Fruit fly (Drosophila melanogaster) whole organism, embryonic: ENCODE data around the gene CG9164.

Experiments
- ATbp ChIP-seq: fragments of 200-800 bp; sonication (Bioruptor generic); optimal IDR thresholded peaks from 2 replicates; lab custom pipeline; 2017; ENCODE audit warnings: missing biosample characterization, mild to moderate bottlenecking, missing genetic modification characterization, missing genetic modification reagents
- Blimp-1 ChIP-seq: fragments of 200-800 bp; sonication (Bioruptor generic); optimal IDR thresholded peaks from 3 replicates; lab custom pipeline; 2018; ENCODE audit warnings: missing biosample characterization, missing genetic modification characterization, mild to moderate bottlenecking, moderate library complexity, missing genetic modification reagents
- CG10321 ChIP-seq: fragments of 200-800 bp; sonication (Bioruptor generic); IDR thresholded peaks from 2 replicates; pipeline ENCODE4 v1.3.6; 2022; ENCODE audit warnings: missing biosample characterization, missing genetic modification characterization
- CG10431 ChIP-seq: fragments of 200-800 bp; sonication (Bioruptor generic); optimal IDR thresholded peaks from 3 replicates; lab custom pipeline; 2018; ENCODE audit warnings: missing biosample characterization, mild to moderate bottlenecking, missing genetic modification characterization
- CG11504 ChIP-seq: fragments of 200-800 bp; sonication (Bioruptor generic); optimal IDR thresholded peaks from 3 replicates; lab custom pipeline; 2019; ENCODE audit warnings: missing biosample characterization, mild to moderate bottlenecking, missing genetic modification characterization, moderate library complexity
- CG12659 ChIP-seq: fragments of 200-800 bp; sonication (Bioruptor generic); optimal IDR thresholded peaks from 3 replicates; lab custom pipeline; 2017; ENCODE audit warnings: mild to moderate bottlenecking, missing biosample characterization, missing genetic modification reagents, missing genetic modification characterization
- CG13424 ChIP-seq: fragments of 200-800 bp; sonication (Bioruptor generic); optimal IDR thresholded peaks from 2 replicates; lab custom pipeline; 2019; ENCODE audit warnings: missing biosample characterization, mild to moderate bottlenecking, missing genetic modification characterization, moderate library complexity
- CG14441 ChIP-seq: fragments of 200-800 bp; sonication (Bioruptor generic); IDR thresholded peaks from 2 replicates; pipeline ENCODE4 v1.3.6; 2022; ENCODE audit warnings: missing biosample characterization, missing genetic modification characterization
- CG14710 ChIP-seq: fragments of 200-800 bp; sonication (Bioruptor generic); optimal IDR thresholded peaks from 3 replicates; lab custom pipeline; 2019; ENCODE audit warnings: missing biosample characterization, mild to moderate bottlenecking, missing genetic modification characterization, moderate library complexity
- CG17359 ChIP-seq: fragments of 200-800 bp; sonication (Bioruptor generic); optimal IDR thresholded peaks from 3 replicates; lab custom pipeline; 2018; ENCODE audit warnings: missing biosample characterization, mild to moderate bottlenecking, missing genetic modification characterization, moderate library complexity
- CG17361 ChIP-seq: fragments of 200-800 bp; sonication (Bioruptor generic); IDR thresholded peaks from 3 replicates; pipeline ENCODE4 v1.3.6; 2022; ENCODE audit warnings: missing biosample characterization, missing genetic modification characterization
- CG2678 ChIP-seq: fragments of 200-800 bp; sonication (Bioruptor generic); optimal IDR thresholded peaks from 3 replicates; lab custom pipeline; 2019; ENCODE audit warnings: missing biosample characterization, mild to moderate bottlenecking, missing genetic modification characterization, moderate library complexity
- CG2712 ChIP-seq: fragments of 200-800 bp; optimal IDR thresholded peaks from 3 replicates; lab custom pipeline; 2019; ENCODE audit warnings: missing biosample characterization, mild to moderate bottlenecking, missing genetic modification characterization, moderate library complexity
- CG31441 ChIP-seq: fragments of 200-800 bp; sonication (Bioruptor generic); IDR thresholded peaks from 2 replicates; pipeline ENCODE4 v1.3.6; 2022; ENCODE audit warnings: missing biosample characterization, missing genetic modification characterization
- CG3281 ChIP-seq: fragments of 200-800 bp; sonication (Bioruptor generic); optimal IDR thresholded peaks from 3 replicates; lab custom pipeline; 2017; ENCODE audit warnings: missing biosample characterization, mild to moderate bottlenecking, missing genetic modification characterization
- CG8924 ChIP-seq: fragments of 200-800 bp; optimal IDR thresholded peaks from 3 replicates; lab custom pipeline; 2019; ENCODE audit warnings: missing biosample characterization, mild to moderate bottlenecking, missing genetic modification characterization, moderate library complexity
- CG9727 ChIP-seq: fragments of 200-800 bp; sonication (Bioruptor generic); optimal IDR thresholded peaks from 3 replicates; lab custom pipeline; 2017; ENCODE audit warnings: missing biosample characterization, mild to moderate bottlenecking, missing genetic modification characterization
- D19B ChIP-seq: fragments of 200-800 bp; sonication (Bioruptor generic); optimal IDR thresholded peaks from 2 replicates; lab custom pipeline; 2017; ENCODE audit warnings: missing biosample characterization, mild to moderate bottlenecking, missing genetic modification characterization
- E2f2 ChIP-seq: fragments of 200-800 bp; sonication (Bioruptor generic); IDR thresholded peaks from 2 replicates; pipeline ENCODE4 v1.3.6; 2022; ENCODE audit warnings: missing biosample characterization, missing genetic modification characterization
- Fer3 ChIP-seq: fragments of 200-800 bp; sonication (Bioruptor generic); optimal IDR thresholded peaks from 2 replicates; lab custom pipeline; 2018; ENCODE audit warnings: missing biosample characterization, mild to moderate bottlenecking, missing genetic modification characterization, moderate library complexity
- HLH3B ChIP-seq: fragments of 200-800 bp; sonication (Bioruptor generic); IDR thresholded peaks from 2 replicates; pipeline ENCODE4 v1.3.6; 2022; ENCODE audit warnings: missing biosample characterization, missing genetic modification characterization
- HLH4C ChIP-seq: fragments of 200-800 bp; sonication (Bioruptor generic); IDR thresholded peaks from 3 replicates; pipeline ENCODE4 v1.3.6; 2022; ENCODE audit warnings: missing biosample characterization, missing genetic modification characterization; ENCODE audit not compliant: partially characterized antibody
- Hr51 ChIP-seq, 2 experiments: fragments of 200-800 bp; sonication (Bioruptor generic); optimal IDR thresholded peaks; 2 replicates in 1 of 2; 3 replicates in 1 of 2; lab custom pipeline; 2016 to 2018; ENCODE audit warnings: missing biosample characterization in 2 of 2, missing genetic modification characterization in 2 of 2, mild to moderate bottlenecking in 1 of 2, moderate library complexity in 1 of 2
- Meics ChIP-seq: fragments of 200-800 bp; sonication (Bioruptor generic); optimal IDR thresholded peaks from 2 replicates; lab custom pipeline; 2017; ENCODE audit warnings: missing biosample characterization, mild to moderate bottlenecking, missing genetic modification characterization
- NK7.1 ChIP-seq: fragments of 200-800 bp; sonication (Bioruptor generic); optimal IDR thresholded peaks from 3 replicates; lab custom pipeline; 2016; ENCODE audit warnings: missing biosample characterization, missing genetic modification characterization
- Sox102F ChIP-seq: fragments of 200-800 bp; sonication (Bioruptor generic); optimal IDR thresholded peaks from 2 replicates; lab custom pipeline; 2018; ENCODE audit warnings: missing biosample characterization, mild to moderate bottlenecking, missing genetic modification characterization, moderate library complexity
- Tbp ChIP-seq: fragments of >200 bp; optimal IDR thresholded peaks from 2 replicates; lab custom pipeline; 2018; ENCODE audit warnings: missing biosample characterization, missing genetic modification characterization
- al ChIP-seq: fragments of 200-800 bp; sonication (Bioruptor generic); IDR thresholded peaks from 2 replicates; pipeline ENCODE4 v1.3.6; 2022; ENCODE audit warnings: missing biosample characterization, missing genetic modification characterization
- bigmax ChIP-seq: fragments of 200-800 bp; sonication (Bioruptor generic); optimal IDR thresholded peaks from 2 replicates; lab custom pipeline; 2018; ENCODE audit warnings: missing biosample characterization, mild to moderate bottlenecking, missing genetic modification characterization
- caup ChIP-seq: fragments of 200-800 bp; sonication (Bioruptor generic); optimal IDR thresholded peaks from 3 replicates; lab custom pipeline; 2017; ENCODE audit warnings: missing biosample characterization, mild to moderate bottlenecking, missing genetic modification characterization, moderate library complexity; ENCODE audit not compliant: severe bottlenecking
- croc ChIP-seq: fragments of 200-800 bp; sonication (Bioruptor generic); conservative IDR thresholded peaks from 3 replicates; pipeline ENCODE4 v1.3.6; 2022; ENCODE audit warnings: missing biosample characterization, missing genetic modification characterization
- cwo ChIP-seq: fragments of 200-800 bp; sonication (Bioruptor generic); optimal IDR thresholded peaks from 3 replicates; lab custom pipeline; 2017; ENCODE audit warnings: missing biosample characterization, missing genetic modification characterization, mild to moderate bottlenecking, moderate library complexity, missing genetic modification reagents
- dmrt11E ChIP-seq: fragments of 200-800 bp; sonication (Bioruptor generic); optimal IDR thresholded peaks from 3 replicates; lab custom pipeline; 2018; ENCODE audit warnings: missing biosample characterization, mild to moderate bottlenecking, missing genetic modification characterization, moderate library complexity
- dmrt99B ChIP-seq: fragments of 200-800 bp; sonication (Bioruptor generic); optimal IDR thresholded peaks from 2 replicates; lab custom pipeline; 2018; ENCODE audit warnings: missing biosample characterization, mild to moderate bottlenecking, missing genetic modification characterization, moderate library complexity
- ham ChIP-seq: fragments of 200-800 bp; sonication (Bioruptor generic); IDR thresholded peaks from 2 replicates; pipeline ENCODE4 v1.3.6; 2022; ENCODE audit warnings: missing biosample characterization, missing genetic modification characterization
- lab ChIP-seq: fragments of 200-800 bp; sonication (Bioruptor generic); optimal IDR thresholded peaks from 3 replicates; lab custom pipeline; 2017; ENCODE audit warnings: missing biosample characterization, missing genetic modification characterization, mild to moderate bottlenecking, moderate library complexity, missing genetic modification reagents
- lola ChIP-seq, 3 experiments: fragments of >200 bp in 2 of 3; fragments of 200-800 bp in 1 of 3; sonication (Bioruptor generic) in 1 of 3; optimal IDR thresholded peaks; 2 replicates each; lab custom pipeline; 2017 to 2019; ENCODE audit warnings: missing biosample characterization in 3 of 3, missing genetic modification characterization in 3 of 3, mild to moderate bottlenecking in 1 of 3, moderate library complexity in 1 of 3
- nmo ChIP-seq: fragments of 200-800 bp; sonication (Bioruptor generic); optimal IDR thresholded peaks from 2 replicates; lab custom pipeline; 2018; ENCODE audit warnings: missing biosample characterization, mild to moderate bottlenecking, missing genetic modification characterization, moderate library complexity
- oc ChIP-seq: fragments of 200-800 bp; sonication (Bioruptor generic); optimal IDR thresholded peaks from 2 replicates; lab custom pipeline; 2018; ENCODE audit warnings: missing biosample characterization, mild to moderate bottlenecking, missing genetic modification characterization, moderate library complexity
- row ChIP-seq: fragments of 200-800 bp; sonication (Bioruptor generic); IDR thresholded peaks from 3 replicates; pipeline ENCODE4 v1.3.6; 2022; ENCODE audit warnings: missing biosample characterization, missing genetic modification characterization
- scrt ChIP-seq: fragments of 200-800 bp; sonication (Bioruptor generic); optimal IDR thresholded peaks from 2 replicates; lab custom pipeline; 2018; ENCODE audit warnings: missing biosample characterization, mild to moderate bottlenecking, missing genetic modification characterization, moderate library complexity
- slbo ChIP-seq: fragments of 200-800 bp; sonication (Bioruptor generic); IDR thresholded peaks from 2 replicates; pipeline ENCODE4 v1.3.6; 2022; ENCODE audit warnings: missing biosample characterization, missing genetic modification characterization

Gene CG9164

dm6 chrX:15363649-15364048 is 21.6 kb downstream of the CG9164 start (continued):
- TF ChIP-seq lola (GFP tag; optimal IDR thresholded peaks at IDR 0.05; lab: Kevin White, UChicago) (peak in 1 of 3 experiments; percentile 46), CG14710 (tag; lab: Kevin White, UChicago) (peak; percentile 31), NK7.1 (GFP tag; lab: Kevin White, UChicago) (no peak), oc (tag; lab: Kevin White, UChicago) (no peak), Hr51 (GFP tag; optimal IDR thresholded peaks at IDR 0.05; lab: Kevin White, UChicago) (peak in 1 of 2 experiments; percentile 15), al (GFP tag; lab: Robert Waterston, UW) (no peak), Tbp (GFP tag; lab: Kevin White, UChicago) (no peak), CG17361 (GFP tag; lab: Robert Waterston, UW) (peak; percentile 67), nmo (GFP tag; lab: Kevin White, UChicago) (peak; percentile 48), D19B (GFP tag; lab: Kevin White, UChicago) (no peak), scrt (GFP tag; lab: Kevin White, UChicago) (no peak), CG10431 (GFP tag; lab: Kevin White, UChicago) (no peak), dmrt99B (tag; lab: Kevin White, UChicago) (peak; percentile 41), CG3281 (GFP tag; lab: Kevin White, UChicago) (no peak), CG9727 (GFP tag; lab: Kevin White, UChicago) (peak; percentile 18), slbo (GFP tag; lab: Robert Waterston, UW) (peak; percentile 17; the same call in 1 of the 2 replicates), CG14441 (GFP tag; lab: Robert Waterston, UW) (no peak), E2f2 (GFP tag; lab: Robert Waterston, UW) (no peak), lab (GFP tag; lab: Kevin White, UChicago) (peak; percentile 5), ATbp (GFP tag; lab: Kevin White, UChicago) (peak; percentile 9), ham (GFP tag; lab: Robert Waterston, UW) (no peak), CG10321 (GFP tag; lab: Robert Waterston, UW) (no peak), bigmax (no peak), CG2678 (tag; lab: Kevin White, UChicago) (peak; percentile 55), CG12659 (peak; percentile 6), croc (GFP tag; lab: Robert Waterston, UW) (no peak), Fer3 (no peak), CG2712 (tag; lab: Kevin White, UChicago) (peak; percentile 28), CG17359 (tag; lab: Kevin White, UChicago) (peak; percentile 19), CG13424 (tag; lab: Kevin White, UChicago) (peak; percentile 33), CG8924 (tag; lab: Kevin White, UChicago) (peak; percentile 8), Blimp-1 (GFP tag; lab: Kevin White, UChicago) (peak; percentile 37), cwo (GFP tag; lab: Kevin White, UChicago) (no peak), CG11504 (tag; lab: Kevin White, UChicago) (peak; percentile 54), CG31441 (0 out of 2 replicates have a peak, but pooled peaks have one; percentile 12), Meics (GFP tag; lab: Kevin White, UChicago) (no peak), HLH4C (GFP tag; lab: Robert Waterston, UW) (no peak), dmrt11E (peak; percentile 11), caup (no peak), Sox102F (GFP tag; lab: Kevin White, UChicago) (peak; percentile 12), HLH3B (GFP tag; lab: Robert Waterston, UW) (no peak), row (0 out of 3 replicates have a peak, but pooled peaks have one; percentile 21)
